Fruit fly (Drosophila melanogaster) whole organism, embryonic: Measurements from ENCODE around the gene CG5808.
A peak's percentile ranks its signal among the peaks of the same experiment; 100 is the strongest.

Experiments used
- CG10979 ChIP-seq: fragments of 200-800 bp; sonication (Bioruptor generic); optimal IDR thresholded peaks from 2 replicates; lab custom pipeline; 2018; ENCODE audit warnings: missing biosample characterization, mild to moderate bottlenecking, missing genetic modification characterization, moderate library complexity
- CG12299 ChIP-seq: fragments of 200-800 bp; sonication (Bioruptor generic); optimal IDR thresholded peaks from 2 replicates; lab custom pipeline; 2018; ENCODE audit warnings: missing biosample characterization, mild to moderate bottlenecking, missing genetic modification characterization
- CG12744 ChIP-seq: fragments of 200-800 bp; sonication (Bioruptor generic); optimal IDR thresholded peaks from 2 replicates; lab custom pipeline; 2016; ENCODE audit warnings: missing biosample characterization, missing genetic modification characterization
- CG14050 ChIP-seq: fragments of 200-800 bp; sonication (Bioruptor generic); IDR thresholded peaks from 3 replicates; pipeline ENCODE4 v1.3.6; 2022; ENCODE audit warnings: missing biosample characterization, missing genetic modification characterization
- CG14860 ChIP-seq: fragments of 200-800 bp; sonication (Bioruptor generic); IDR thresholded peaks from 3 replicates; pipeline ENCODE4 v1.3.6; 2022; ENCODE audit warnings: missing biosample characterization, missing genetic modification characterization; ENCODE audit not compliant: partially characterized antibody
- CG15011 ChIP-seq: fragments of 200-800 bp; sonication (Bioruptor generic); optimal IDR thresholded peaks from 3 replicates; lab custom pipeline; 2018; ENCODE audit warnings: missing biosample characterization, mild to moderate bottlenecking, missing genetic modification characterization
- CG16779 ChIP-seq: fragments of 200-800 bp; sonication (Bioruptor generic); IDR thresholded peaks from 2 replicates; pipeline ENCODE4 v1.3.6; 2022; ENCODE audit warnings: missing biosample characterization, missing genetic modification characterization
- CG16815 ChIP-seq: fragments of 200-800 bp; sonication (Bioruptor generic); optimal IDR thresholded peaks from 3 replicates; lab custom pipeline; 2017; ENCODE audit warnings: missing biosample characterization, mild to moderate bottlenecking, missing genetic modification characterization
- CG2199 ChIP-seq: fragments of 200-800 bp; sonication (Bioruptor generic); IDR thresholded peaks from 3 replicates; pipeline ENCODE4 v1.3.6; 2022; ENCODE audit warnings: missing biosample characterization, missing genetic modification characterization
- CG32532 ChIP-seq: fragments of 200-800 bp; sonication (Bioruptor generic); IDR thresholded peaks from 2 replicates; pipeline ENCODE4 v1.3.6; 2022; ENCODE audit warnings: missing biosample characterization, missing genetic modification characterization
- CG33557 ChIP-seq: fragments of 200-800 bp; sonication (Bioruptor generic); optimal IDR thresholded peaks from 2 replicates; lab custom pipeline; 2019; ENCODE audit warnings: missing biosample characterization, mild to moderate bottlenecking, missing genetic modification characterization, moderate library complexity
- CG3838 ChIP-seq: fragments of 200-800 bp; sonication (Bioruptor generic); optimal IDR thresholded peaks from 3 replicates; lab custom pipeline; 2016; ENCODE audit warnings: missing biosample characterization, missing genetic modification characterization
- CG6683 ChIP-seq: fragments of 200-800 bp; sonication (Bioruptor generic); optimal IDR thresholded peaks from 2 replicates; lab custom pipeline; 2017; ENCODE audit warnings: missing biosample characterization, mild to moderate bottlenecking, missing genetic modification characterization, missing genetic modification reagents
- CG6689 ChIP-seq: fragments of 200-800 bp; sonication (Bioruptor generic); IDR thresholded peaks from 2 replicates; pipeline ENCODE4 v1.3.6; 2022; ENCODE audit warnings: missing biosample characterization, missing genetic modification characterization
- CG6813 ChIP-seq: fragments of 200-800 bp; sonication (Bioruptor generic); optimal IDR thresholded peaks from 2 replicates; lab custom pipeline; 2017; ENCODE audit warnings: missing biosample characterization, missing genetic modification characterization, mild to moderate bottlenecking, moderate library complexity, missing genetic modification reagents
- CG7271 ChIP-seq: fragments of 200-800 bp; sonication (Bioruptor generic); optimal IDR thresholded peaks from 2 replicates; lab custom pipeline; 2018; ENCODE audit warnings: missing biosample characterization, mild to moderate bottlenecking, missing genetic modification characterization, moderate library complexity
- CG7839 ChIP-seq: fragments of 200-800 bp; sonication (Bioruptor generic); optimal IDR thresholded peaks from 3 replicates; lab custom pipeline; 2018; ENCODE audit warnings: missing biosample characterization, mild to moderate bottlenecking, missing genetic modification characterization, moderate library complexity
- CG8478 ChIP-seq: fragments of >200 bp; optimal IDR thresholded peaks from 2 replicates; lab custom pipeline; 2018
- CG9437 ChIP-seq: fragments of 200-800 bp; sonication (Bioruptor generic); optimal IDR thresholded peaks from 2 replicates; lab custom pipeline; 2018; ENCODE audit warnings: missing biosample characterization, mild to moderate bottlenecking, missing genetic modification characterization
- CkIIα-i1 ChIP-seq: fragments of 200-800 bp; sonication (Bioruptor generic); IDR thresholded peaks from 2 replicates; pipeline ENCODE4 v1.3.6; 2022; ENCODE audit warnings: missing biosample characterization, missing genetic modification characterization
- Dek ChIP-seq: fragments of 200-800 bp; sonication (Bioruptor generic); optimal IDR thresholded peaks from 3 replicates; lab custom pipeline; 2019; ENCODE audit warnings: missing biosample characterization, mild to moderate bottlenecking, missing genetic modification characterization, moderate library complexity
- Drgx ChIP-seq: fragments of 200-800 bp; sonication (Bioruptor generic); IDR thresholded peaks from 2 replicates; pipeline ENCODE4 v1.3.6; 2022; ENCODE audit warnings: missing biosample characterization, missing genetic modification characterization
- E2f1 ChIP-seq: fragments of 200-800 bp; sonication (Bioruptor generic); IDR thresholded peaks from 2 replicates; pipeline ENCODE4 v1.3.6; 2022; ENCODE audit warnings: missing biosample characterization, missing genetic modification characterization
- ERR ChIP-seq: fragments of 200-800 bp; sonication (Bioruptor generic); optimal IDR thresholded peaks from 2 replicates; lab custom pipeline; 2016; ENCODE audit warnings: missing biosample characterization, missing genetic modification characterization
- HHEX ChIP-seq: fragments of 200-800 bp; sonication (Bioruptor generic); optimal IDR thresholded peaks from 3 replicates; lab custom pipeline; 2017; ENCODE audit warnings: missing biosample characterization, mild to moderate bottlenecking, missing genetic modification characterization, missing genetic modification reagents
- Hmr ChIP-seq: fragments of 200-800 bp; sonication (Bioruptor generic); optimal IDR thresholded peaks from 3 replicates; lab custom pipeline; 2017; ENCODE audit warnings: mild to moderate bottlenecking, missing biosample characterization, missing genetic modification reagents, missing genetic modification characterization
- Hr39 ChIP-seq: fragments of >200 bp; optimal IDR thresholded peaks from 2 replicates; lab custom pipeline; 2017
- Lhr ChIP-seq: fragments of 200-800 bp; sonication (Bioruptor generic); optimal IDR thresholded peaks from 3 replicates; lab custom pipeline; 2017; ENCODE audit warnings: mild to moderate bottlenecking, missing biosample characterization, missing genetic modification reagents, missing genetic modification characterization
- MTF-1 ChIP-seq: fragments of 200-800 bp; sonication (Bioruptor generic); optimal IDR thresholded peaks from 2 replicates; lab custom pipeline; 2018; ENCODE audit warnings: missing biosample characterization, mild to moderate bottlenecking, missing genetic modification characterization, borderline replicate concordance
- Sry-β ChIP-seq: fragments of 200-800 bp; sonication (Bioruptor generic); optimal IDR thresholded peaks from 2 replicates; lab custom pipeline; 2018; ENCODE audit warnings: missing biosample characterization, mild to moderate bottlenecking, missing genetic modification characterization, moderate library complexity
- Sry-δ ChIP-seq: fragments of 200-800 bp; sonication (Bioruptor generic); optimal IDR thresholded peaks from 2 replicates; lab custom pipeline; 2016; ENCODE audit warnings: missing biosample characterization, missing genetic modification characterization
- amos ChIP-seq: fragments of 200-800 bp; sonication (Bioruptor generic); IDR thresholded peaks from 2 replicates; pipeline ENCODE4 v1.3.6; 2022; ENCODE audit warnings: missing biosample characterization, missing genetic modification characterization; ENCODE audit not compliant: partially characterized antibody
- bowl ChIP-seq: fragments of 200-800 bp; sonication (Bioruptor generic); IDR thresholded peaks from 2 replicates; pipeline ENCODE4 v1.3.6; 2022; ENCODE audit warnings: missing biosample characterization, missing genetic modification characterization
- cwo ChIP-seq: fragments of 200-800 bp; sonication (Bioruptor generic); optimal IDR thresholded peaks from 3 replicates; lab custom pipeline; 2017; ENCODE audit warnings: missing biosample characterization, missing genetic modification characterization, mild to moderate bottlenecking, moderate library complexity, missing genetic modification reagents
- da ChIP-seq: fragments of 200-800 bp; sonication (Bioruptor generic); optimal IDR thresholded peaks from 2 replicates; lab custom pipeline; 2016; ENCODE audit warnings: missing biosample characterization, missing genetic modification characterization
- exex ChIP-seq: fragments of 200-800 bp; sonication (Bioruptor generic); optimal IDR thresholded peaks from 4 replicates; lab custom pipeline; 2018; ENCODE audit warnings: missing biosample characterization, mild to moderate bottlenecking, missing genetic modification characterization, moderate library complexity
- jumu ChIP-seq: fragments of 200-800 bp; sonication (Bioruptor generic); optimal IDR thresholded peaks from 3 replicates; lab custom pipeline; 2016; ENCODE audit warnings: missing biosample characterization, missing genetic modification characterization
- ken ChIP-seq: fragments of 200-800 bp; sonication (Bioruptor generic); IDR thresholded peaks from 3 replicates; pipeline ENCODE4 v1.3.6; 2022; ENCODE audit warnings: missing biosample characterization, missing genetic modification characterization
- lbe ChIP-seq: fragments of 200-800 bp; sonication (Bioruptor generic); optimal IDR thresholded peaks from 2 replicates; lab custom pipeline; 2016; ENCODE audit warnings: missing biosample characterization, mild to moderate bottlenecking, missing genetic modification characterization
- psq ChIP-seq: fragments of 200-800 bp; sonication (Bioruptor generic); optimal IDR thresholded peaks from 2 replicates; lab custom pipeline; 2017; ENCODE audit warnings: missing biosample characterization, missing genetic modification characterization
- ranshi ChIP-seq: fragments of 200-800 bp; sonication (Bioruptor generic); IDR thresholded peaks from 2 replicates; pipeline ENCODE4 v1.3.6; 2022; ENCODE audit warnings: missing biosample characterization, missing genetic modification characterization
- ro ChIP-seq: fragments of 200-800 bp; sonication (Bioruptor generic); IDR thresholded peaks from 2 replicates; pipeline ENCODE4 v1.3.6; 2022; ENCODE audit warnings: missing biosample characterization, missing genetic modification characterization
- sc ChIP-seq, 3 experiments: fragments of >200 bp in 2 of 3; fragments of 200-800 bp in 1 of 3; sonication (Bioruptor generic) in 1 of 3; optimal IDR thresholded peaks; 2 replicates in 2 of 3; 3 replicates in 1 of 3; lab custom pipeline; 2017; ENCODE audit warnings: mild to moderate bottlenecking in 1 of 3, missing biosample characterization in 1 of 3, missing genetic modification characterization in 1 of 3, missing genetic modification reagents in 1 of 3
- sens ChIP-seq: fragments of 200-800 bp; sonication (Bioruptor generic); peaks from one replicate; lab custom pipeline; 2016; ENCODE audit warnings: missing biosample characterization, missing genetic modification characterization
- stwl ChIP-seq: fragments of 200-800 bp; sonication (Bioruptor generic); optimal IDR thresholded peaks from 3 replicates; lab custom pipeline; 2018; ENCODE audit warnings: missing biosample characterization, mild to moderate bottlenecking, missing genetic modification characterization, moderate library complexity
- tin ChIP-seq: fragments of 200-800 bp; sonication (Bioruptor generic); optimal IDR thresholded peaks from 3 replicates; lab custom pipeline; 2016; ENCODE audit warnings: missing biosample characterization, missing genetic modification characterization
- tll ChIP-seq, 2 experiments: fragments of 200-800 bp in 1 of 2; fragments of >200 bp in 1 of 2; sonication (Bioruptor generic) in 1 of 2; optimal IDR thresholded peaks; 2 replicates each; lab custom pipeline; 2017 to 2019; ENCODE audit warnings: missing biosample characterization in 2 of 2, missing genetic modification characterization in 2 of 2, mild to moderate bottlenecking in 1 of 2, moderate library complexity in 1 of 2
- vfl ChIP-seq: fragments of 200-800 bp; sonication (Bioruptor generic); optimal IDR thresholded peaks from 2 replicates; lab custom pipeline; 2016; ENCODE audit warnings: missing biosample characterization, missing genetic modification characterization

Gene CG5808

dm6 chr3R:24810844-24811625, 5.8 kb downstream of the CG5808 start (continued):
- TF ChIP-seq cwo (peak; percentile 85), stwl (tag; lab: Kevin White, UChicago) (no peak), amos (no peak), Dek (peak; percentile 87), CG15011 (peak; percentile 78), Hmr (peak; percentile 92), Drgx (GFP tag; lab: Robert Waterston, UW) (peak; percentile 95), ro (GFP tag; lab: Robert Waterston, UW) (peak; percentile 50; the same call in 1 of the 2 replicates), vfl (peak; percentile 75), CG12299 (tag; lab: Kevin White, UChicago) (peak; percentile 73), ranshi (peak; percentile 90), Sry-β (GFP tag; lab: Kevin White, UChicago) (no peak), HHEX (peak; percentile 90), CG8478 (lab: Kevin White, UChicago) (no peak), exex (tag; lab: Kevin White, UChicago) (peak; percentile 62), CG16815 (GFP tag; lab: Kevin White, UChicago) (peak; percentile 60), CG2199 (GFP tag; lab: Robert Waterston, UW) (peak; percentile 77; the same call in 2 of the 3 replicates), CG32532 (GFP tag; lab: Robert Waterston, UW) (peak; percentile 95), bowl (GFP tag; lab: Robert Waterston, UW) (peak; percentile 65; the same call in 1 of the 2 replicates), Hr39 (lab: Kevin White, UChicago) (no peak), CG6813 (GFP tag; lab: Kevin White, UChicago) (peak; percentile 90), CG6689 (GFP tag; lab: Robert Waterston, UW) (peak; percentile 88), lbe (GFP tag; lab: Kevin White, UChicago) (peak; percentile 76), tll (GFP tag; optimal IDR thresholded peaks at IDR 0.05; lab: Kevin White, UChicago) (no peak), Sry-δ (GFP tag; lab: Kevin White, UChicago) (peak; percentile 48), CG9437 (GFP tag; lab: Kevin White, UChicago) (peak; percentile 76), tin (peak; percentile 75), CG33557 (no peak), CG14860 (GFP tag; lab: Robert Waterston, UW) (no peak), ken (GFP tag; lab: Robert Waterston, UW) (peak; percentile 89), CG6683 (peak; percentile 70), CG16779 (GFP tag; lab: Robert Waterston, UW) (peak; percentile 78), sens (GFP tag; lab: Kevin White, UChicago) (peak; percentile 97), Lhr (GFP tag; lab: Kevin White, UChicago) (peak; percentile 41), CG10979 (tag; lab: Kevin White, UChicago) (peak; percentile 70), CG14050 (GFP tag; lab: Robert Waterston, UW) (peak; percentile 74), E2f1 (GFP tag; lab: Robert Waterston, UW) (peak; percentile 87), CkIIα-i1 (GFP tag; lab: Robert Waterston, UW) (0 out of 2 replicates have a peak, but pooled peaks have one; percentile 24), da (GFP tag; lab: Kevin White, UChicago) (peak; percentile 68), CG12744 (GFP tag; lab: Kevin White, UChicago) (peak; percentile 82), CG3838 (GFP tag; lab: Kevin White, UChicago) (peak; percentile 42), jumu (GFP tag; lab: Kevin White, UChicago) (peak; percentile 77), CG7271 (tag; lab: Kevin White, UChicago) (no peak), CG7839 (tag; lab: Kevin White, UChicago) (peak; percentile 92), MTF-1 (GFP tag; lab: Kevin White, UChicago) (peak; percentile 78), sc (optimal IDR thresholded peaks at IDR 0.05; lab: Kevin White, UChicago) (no peak), sc (GFP tag; optimal IDR thresholded peaks at IDR 0.05; lab: Kevin White, UChicago) (peak; percentile 69), psq (GFP tag; lab: Kevin White, UChicago) (peak; percentile 31), ERR (GFP tag; lab: Kevin White, UChicago) (peak; percentile 86)
